Worm (Caenorhabditis elegans) whole organism, young adult: Measurements from ENCODE around the gene sru-21.

ENCODE experiments used
- ceh-100 ChIP-seq: fragments of 200-800 bp; sonication (Bioruptor generic); IDR thresholded peaks from 2 replicates; pipeline ENCODE4 v1.3.6; 2022; ENCODE audit warnings: missing genetic modification reagents, missing genetic modification characterization, missing compliant biosample characterization
- ekl-4 ChIP-seq: fragments of 200-800 bp; sonication (Bioruptor generic); IDR thresholded peaks from 2 replicates; pipeline ENCODE4 v1.3.6; 2022; ENCODE audit warnings: missing genetic modification reagents, missing genetic modification characterization, missing compliant biosample characterization
- ets-4 ChIP-seq: fragments of 200-800 bp; sonication (Bioruptor generic); optimal IDR thresholded peaks from 2 replicates; lab custom pipeline; 2018; ENCODE audit warnings: mild to moderate bottlenecking, missing genetic modification characterization, missing compliant biosample characterization
- hlh-12 ChIP-seq: sonication (generic microtip); optimal IDR thresholded peaks from 2 replicates; lab custom pipeline; 2016; ENCODE audit warnings: missing genetic modification characterization, missing compliant biosample characterization
- nhr-90 ChIP-seq: sonication (generic microtip); optimal IDR thresholded peaks from 2 replicates; lab custom pipeline; 2016; ENCODE audit warnings: missing genotype, mild to moderate bottlenecking, missing genetic modification characterization, missing compliant biosample characterization
- xnd-1 ChIP-seq: sonication (generic microtip); optimal IDR thresholded peaks from 2 replicates; lab custom pipeline; 2016; ENCODE audit warnings: missing genotype, missing genetic modification reagents, missing genetic modification characterization, missing compliant biosample characterization

DNA sequence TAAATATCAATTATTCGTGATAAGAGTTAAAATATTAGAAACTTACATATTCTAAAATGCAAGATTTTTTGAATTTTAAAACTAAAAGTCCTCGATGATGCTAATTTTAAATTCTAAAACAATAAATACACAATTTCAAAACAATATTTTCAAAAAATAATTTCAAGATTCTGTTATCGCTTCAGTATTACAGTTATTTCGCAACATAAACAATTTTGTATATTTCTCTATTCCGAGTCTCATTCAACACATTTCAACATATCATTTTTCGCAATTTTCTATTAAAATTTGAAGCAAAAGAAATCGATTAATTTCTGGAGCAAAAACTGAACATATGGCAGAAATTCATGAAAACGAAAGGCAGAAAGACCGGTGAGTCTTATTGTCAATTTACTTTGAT, 6.6 kb downstream of the sru-21 start, which contains the start of gene fbxa-98:
- no peak for TF ChIP-seq ceh-100 (GFP tag; lab: Robert Waterston, UW)
- no peak for TF ChIP-seq hlh-12 (tag; lab: Kevin White, UChicago)
- TF ChIP-seq ekl-4 (GFP tag; lab: Robert Waterston, UW) = no peak
- no peak for TF ChIP-seq ets-4
- no peak for TF ChIP-seq nhr-90 (tag; lab: Kevin White, UChicago)
- TF ChIP-seq xnd-1 (tag; lab: Kevin White, UChicago) = no peak
